Fruit fly (Drosophila melanogaster) whole organism, pupa: ENCODE measurements around the gene CLS.

Experiments
- CG12605 ChIP-seq: fragments of 200-800 bp; sonication (Bioruptor generic); IDR thresholded peaks from 2 replicates; pipeline ENCODE4 v1.3.6; 2022; ENCODE audit warnings: missing biosample characterization, missing genetic modification characterization
- CG13204 ChIP-seq: fragments of 200-800 bp; sonication (Bioruptor generic); optimal IDR thresholded peaks from 2 replicates; lab custom pipeline; 2018; ENCODE audit warnings: missing biosample characterization, mild to moderate bottlenecking, missing genetic modification characterization, moderate library complexity
- CG14655 ChIP-seq: fragments of 200-800 bp; sonication (Bioruptor generic); optimal IDR thresholded peaks from 3 replicates; lab custom pipeline; 2017; ENCODE audit warnings: mild to moderate bottlenecking, missing biosample characterization, missing genetic modification reagents, missing genetic modification characterization
- CG15710 ChIP-seq: fragments of 200-800 bp; sonication (Bioruptor generic); optimal IDR thresholded peaks from 2 replicates; lab custom pipeline; 2018; ENCODE audit warnings: missing biosample characterization, mild to moderate bottlenecking, missing genetic modification characterization, moderate library complexity
- CG17806 ChIP-seq: fragments of 200-800 bp; sonication (Bioruptor generic); optimal IDR thresholded peaks from 2 replicates; lab custom pipeline; 2018; ENCODE audit warnings: missing biosample characterization, mild to moderate bottlenecking, missing genetic modification characterization, moderate library complexity
- CG34367 ChIP-seq: fragments of 200-800 bp; sonication (Bioruptor generic); optimal IDR thresholded peaks from 2 replicates; lab custom pipeline; 2018; ENCODE audit warnings: missing biosample characterization, mild to moderate bottlenecking, missing genetic modification characterization
- CG9948 ChIP-seq: fragments of 200-800 bp; sonication (Bioruptor generic); optimal IDR thresholded peaks from 2 replicates; lab custom pipeline; 2018; ENCODE audit warnings: missing biosample characterization, mild to moderate bottlenecking, missing genetic modification characterization, moderate library complexity
- D1 ChIP-seq: fragments of 200-800 bp; sonication (Bioruptor generic); optimal IDR thresholded peaks from 2 replicates; lab custom pipeline; 2018; ENCODE audit warnings: missing biosample characterization, mild to moderate bottlenecking, missing genetic modification characterization, moderate library complexity
- EcR ChIP-seq: fragments of 200-800 bp; sonication (Bioruptor generic); optimal IDR thresholded peaks from 3 replicates; lab custom pipeline; 2019; ENCODE audit warnings: missing biosample characterization, missing genetic modification characterization, mild to moderate bottlenecking, moderate library complexity, missing genetic modification reagents
- Ets98B ChIP-seq: fragments of 200-800 bp; sonication (Bioruptor generic); IDR thresholded peaks from 2 replicates; pipeline ENCODE4 v1.3.6; 2022; ENCODE audit warnings: missing biosample characterization, missing genetic modification characterization
- Pif1A ChIP-seq: fragments of 200-800 bp; sonication (Bioruptor generic); optimal IDR thresholded peaks from 3 replicates; lab custom pipeline; 2016; ENCODE audit warnings: missing biosample characterization, missing genetic modification characterization
- Pif1B ChIP-seq: fragments of 200-800 bp; sonication (Bioruptor generic); optimal IDR thresholded peaks from 3 replicates; lab custom pipeline; 2016; ENCODE audit warnings: missing biosample characterization, missing genetic modification characterization
- Snoo ChIP-seq: fragments of 200-800 bp; sonication (Bioruptor generic); optimal IDR thresholded peaks from 3 replicates; lab custom pipeline; 2017; ENCODE audit warnings: missing biosample characterization, mild to moderate bottlenecking, missing genetic modification characterization, inconsistent platforms
- rn ChIP-seq: fragments of 200-800 bp; sonication (Bioruptor generic); IDR thresholded peaks from 2 replicates; pipeline ENCODE4 v1.3.6; 2022; ENCODE audit warnings: missing biosample characterization, missing genetic modification characterization

DNA sequence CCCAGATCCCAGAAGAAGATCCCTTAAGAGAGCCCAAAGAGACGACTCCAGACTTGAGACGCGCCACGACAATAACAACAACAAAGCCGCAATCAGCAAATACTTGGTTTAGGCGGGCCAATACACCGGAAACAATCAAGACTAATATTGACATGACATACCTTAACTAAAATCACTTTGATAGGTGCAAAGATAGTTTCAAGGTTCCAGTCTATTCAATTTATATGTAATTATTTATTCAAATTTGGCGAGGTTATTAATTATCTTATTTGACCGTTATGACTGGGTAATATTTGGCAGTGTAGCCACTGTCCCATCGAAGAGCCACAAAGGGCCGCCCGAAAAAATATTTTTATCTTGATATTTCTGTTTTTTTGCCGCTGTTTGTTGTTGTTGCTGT, 46.7 kb downstream of the CLS start:
- peak; percentile 91 for TF ChIP-seq Snoo (tag; lab: Kevin White, UChicago)
- peak; percentile 90 for TF ChIP-seq CG17806 (tag; lab: Kevin White, UChicago)
- TF ChIP-seq D1 (tag; lab: Kevin White, UChicago) = peak; percentile 68
- peak; percentile 68 for TF ChIP-seq CG14655 (GFP tag; lab: Kevin White, UChicago)
- TF ChIP-seq Ets98B (GFP tag; lab: Robert Waterston, UW) = no peak
- peak; percentile 83 for TF ChIP-seq CG9948
- TF ChIP-seq CG12605 (GFP tag; lab: Robert Waterston, UW) = 0 out of 2 replicates have a peak, but pooled peaks have one; percentile 20
- peak; percentile 85 for TF ChIP-seq Pif1B (GFP tag; lab: Kevin White, UChicago)
- TF ChIP-seq EcR = no peak
- peak; percentile 81 for TF ChIP-seq Pif1A (GFP tag; lab: Kevin White, UChicago)
- peak; percentile 74 for TF ChIP-seq CG34367
- TF ChIP-seq CG13204 (GFP tag; lab: Kevin White, UChicago) = peak; percentile 66
- no peak for TF ChIP-seq rn (GFP tag; lab: Robert Waterston, UW)
- TF ChIP-seq CG15710 (tag; lab: Kevin White, UChicago) = peak; percentile 86
